Fruit fly (Drosophila melanogaster): ENCODE measurements around the gene Aven.

Gene Aven

dm6 chrX:12629564-12629963 lies at the start of gene Aven, which contains the start of gene CG2540 (continued):
- TF ChIP-seq fd96Cb (tag; optimal IDR thresholded peaks at IDR 0.05) = peak; percentile 70
- peak; percentile 81 for TF ChIP-seq Blimp-1 (GFP tag; optimal IDR thresholded peaks at IDR 0.05)
- TF ChIP-seq eve (GFP tag; optimal IDR thresholded peaks at IDR 0.05) = no peak
- TF ChIP-seq CG13894 (tag; optimal IDR thresholded peaks at IDR 0.05) = peak; percentile 85
- peak; percentile 84 for TF ChIP-seq gsb-n (tag; optimal IDR thresholded peaks at IDR 0.05)
- TF ChIP-seq salm (tag; optimal IDR thresholded peaks at IDR 0.05) = peak; percentile 75
- TF ChIP-seq ind (GFP tag; optimal IDR thresholded peaks at IDR 0.05) = peak; percentile 59
- peak; percentile 67 for TF ChIP-seq HmgZ (tag; optimal IDR thresholded peaks at IDR 0.05)
- TF ChIP-seq CG15011 (GFP tag; optimal IDR thresholded peaks at IDR 0.05) = peak; percentile 44
- peak; percentile 56 for TF ChIP-seq CG10431 (GFP tag; optimal IDR thresholded peaks at IDR 0.05)
- TF ChIP-seq Sox102F (GFP tag; optimal IDR thresholded peaks at IDR 0.05) = peak; percentile 83
- peak; percentile 91 for TF ChIP-seq trem (tag; optimal IDR thresholded peaks at IDR 0.05)
- TF ChIP-seq Usf (GFP tag; optimal IDR thresholded peaks at IDR 0.05) = peak; percentile 37
- TF ChIP-seq HLH3B (GFP tag; IDR thresholded peaks at IDR 0.05) = peak; percentile 45
- 0 out of 4 replicates have a peak, but pooled peaks have one; percentile 8 for TF ChIP-seq Gug (GFP tag; IDR thresholded peaks at IDR 0.05)
- peak; percentile 3 for TF ChIP-seq kay (GFP tag; optimal IDR thresholded peaks at IDR 0.05)
- TF ChIP-seq slou (GFP tag; optimal IDR thresholded peaks at IDR 0.05) = peak; percentile 12
- TF ChIP-seq CG2875 (GFP tag; optimal IDR thresholded peaks at IDR 0.05) = peak; percentile 54
- TF ChIP-seq CG9215 (GFP tag; IDR thresholded peaks at IDR 0.05) = peak; percentile 49
- TF ChIP-seq CG42726 (GFP tag; IDR thresholded peaks at IDR 0.05; ENCODE audit: partially characterized antibody) = no peak
- TF ChIP-seq CG10147 (GFP tag; optimal IDR thresholded peaks at IDR 0.05) = peak; percentile 87
- peak; percentile 59 for TF ChIP-seq CG7372 (GFP tag; IDR thresholded peaks at IDR 0.05)
- peak; percentile 57 for TF ChIP-seq CG4820 (GFP tag; optimal IDR thresholded peaks at IDR 0.05)
- TF ChIP-seq sisA (GFP tag; IDR thresholded peaks at IDR 0.05) = peak; percentile 54; the same call in 1 of the 2 replicates
- peak; percentile 59 for TF ChIP-seq E2f2 (GFP tag; IDR thresholded peaks at IDR 0.05)
- TF ChIP-seq sens-2 (GFP tag; IDR thresholded peaks at IDR 0.05) = peak; percentile 7; the same call in 1 of the 2 replicates
- peak; percentile 92 for TF ChIP-seq CG31441 (GFP tag; IDR thresholded peaks at IDR 0.05)
- peak; percentile 28 for TF ChIP-seq Med (GFP tag)
- peak; percentile 74 for TF ChIP-seq CG30431 (GFP tag; optimal IDR thresholded peaks at IDR 0.05)
- peak; percentile 60 for TF ChIP-seq run (tag; optimal IDR thresholded peaks at IDR 0.05)
- TF ChIP-seq NFAT (GFP tag; IDR thresholded peaks at IDR 0.05) = peak; percentile 15; the same call in 1 of the 2 replicates
- TF ChIP-seq az2 (GFP tag; optimal IDR thresholded peaks at IDR 0.05) = peak; percentile 76
- peak; percentile 54 to 84 for TF ChIP-seq bsh (GFP tag; optimal IDR thresholded peaks at IDR 0.05)
- peak; percentile 76 for TF ChIP-seq exex (tag; optimal IDR thresholded peaks at IDR 0.05)
- TF ChIP-seq CG15073 (GFP tag; optimal IDR thresholded peaks at IDR 0.05) = no peak
- peak; percentile 80 for TF ChIP-seq cwo (GFP tag; optimal IDR thresholded peaks at IDR 0.05)
- peak; percentile 32; the same call in 1 of the 2 replicates for TF ChIP-seq CG6272 (GFP tag; IDR thresholded peaks at IDR 0.05)
- TF ChIP-seq sima (GFP tag; optimal IDR thresholded peaks at IDR 0.05) = no peak
- TF ChIP-seq bab2 (GFP tag; optimal IDR thresholded peaks at IDR 0.05) = no peak
- TF ChIP-seq repo (GFP tag; optimal IDR thresholded peaks at IDR 0.05) = no peak
- TF ChIP-seq Kr (GFP tag; optimal IDR thresholded peaks at IDR 0.05) = no peak
- no peak for TF ChIP-seq br (optimal IDR thresholded peaks at IDR 0.05)
- peak; percentile 77 for TF ChIP-seq ranshi (GFP tag; IDR thresholded peaks at IDR 0.05)
- TF ChIP-seq gro (GFP tag; optimal IDR thresholded peaks at IDR 0.05) = no peak
- no peak for TF ChIP-seq her (GFP tag; optimal IDR thresholded peaks at IDR 0.05)
- TF ChIP-seq CG6765 (GFP tag; optimal IDR thresholded peaks at IDR 0.05) = peak; percentile 77
- peak; percentile 37; the same call in 1 of the 2 replicates for TF ChIP-seq ttk (GFP tag; IDR thresholded peaks at IDR 0.05)
- TF ChIP-seq CG34422 (GFP tag; IDR thresholded peaks at IDR 0.05) = peak; percentile 33; the same call in 1 of the 3 replicates
- TF ChIP-seq Atf6 (GFP tag; IDR thresholded peaks at IDR 0.05) = peak; percentile 32; the same call in 1 of the 2 replicates
- peak; percentile 71 for TF ChIP-seq kah (GFP tag; optimal IDR thresholded peaks at IDR 0.05)
- TF ChIP-seq CG9437 (GFP tag; optimal IDR thresholded peaks at IDR 0.05) = peak; percentile 70
